Worm (Caenorhabditis elegans) whole organism, L4/young adult: ENCODE measurements around the gene str-19.

Source experiments
- W03F9.2 ChIP-seq: fragments of 150-350 bp; optimal IDR thresholded peaks from 2 replicates; lab custom pipeline; 2014; ENCODE audit warnings: missing biosample characterization, missing genetic modification characterization
- dao-5 ChIP-seq: sonication (generic microtip); optimal IDR thresholded peaks from 2 replicates; lab custom pipeline; 2016; ENCODE audit warnings: missing genotype, missing genetic modification characterization, moderate library complexity, missing compliant biosample characterization
- him-1 ChIP-seq: sonication (generic microtip); optimal IDR thresholded peaks from 2 replicates; lab custom pipeline; 2016; ENCODE audit warnings: missing genotype, missing genetic modification reagents, missing genetic modification characterization, missing compliant biosample characterization

ce11 chrV:15733020-15733419, 11.2 kb downstream of the str-19 start:
- TF ChIP-seq him-1 (no peak), dao-5 (tag; lab: Kevin White, UChicago) (no peak), W03F9.2 (tag; lab: Kevin White, UChicago) (no peak)
